Fruit fly (Drosophila melanogaster): ENCODE data around the gene Acsx2.

DNA sequence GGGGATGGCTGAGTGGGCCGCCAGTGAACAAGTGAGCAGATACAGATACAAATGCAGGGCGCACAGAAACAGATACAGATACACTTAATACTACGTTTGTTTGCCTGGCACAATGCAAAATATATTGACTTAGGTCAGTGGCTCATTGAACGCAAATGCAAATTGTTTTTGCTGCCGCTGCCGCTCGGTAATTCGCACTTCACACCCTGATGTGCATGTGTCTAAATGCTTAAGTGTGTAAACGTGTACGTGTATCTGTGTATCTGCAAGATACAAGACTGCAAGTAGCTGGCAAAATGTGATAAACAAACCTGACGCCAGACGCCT is 29.8 kb downstream of the Acsx2 start:
- TF ChIP-seq cic (GFP tag; optimal IDR thresholded peaks at IDR 0.05) (peak; percentile 52), ovo (GFP tag; optimal IDR thresholded peaks at IDR 0.05) (no peak), kay (GFP tag; ENCODE audit: borderline replicate concordance) (no peak), CG7045 (GFP tag; optimal IDR thresholded peaks at IDR 0.05) (no peak), cnc (optimal IDR thresholded peaks at IDR 0.05) (no peak), bab1 (GFP tag; optimal IDR thresholded peaks at IDR 0.05) (no peak), Clk (GFP tag; optimal IDR thresholded peaks at IDR 0.05) (no peak), CG5204 (GFP tag; optimal IDR thresholded peaks at IDR 0.05) (no peak), CG11617 (GFP tag; optimal IDR thresholded peaks at IDR 0.05) (no peak), CG7101 (tag; optimal IDR thresholded peaks at IDR 0.05) (no peak)

All from whole organism, adult.